Comparison of ENCODE assay signal across 3 worm cellular contexts in the genomic region with DNA sequence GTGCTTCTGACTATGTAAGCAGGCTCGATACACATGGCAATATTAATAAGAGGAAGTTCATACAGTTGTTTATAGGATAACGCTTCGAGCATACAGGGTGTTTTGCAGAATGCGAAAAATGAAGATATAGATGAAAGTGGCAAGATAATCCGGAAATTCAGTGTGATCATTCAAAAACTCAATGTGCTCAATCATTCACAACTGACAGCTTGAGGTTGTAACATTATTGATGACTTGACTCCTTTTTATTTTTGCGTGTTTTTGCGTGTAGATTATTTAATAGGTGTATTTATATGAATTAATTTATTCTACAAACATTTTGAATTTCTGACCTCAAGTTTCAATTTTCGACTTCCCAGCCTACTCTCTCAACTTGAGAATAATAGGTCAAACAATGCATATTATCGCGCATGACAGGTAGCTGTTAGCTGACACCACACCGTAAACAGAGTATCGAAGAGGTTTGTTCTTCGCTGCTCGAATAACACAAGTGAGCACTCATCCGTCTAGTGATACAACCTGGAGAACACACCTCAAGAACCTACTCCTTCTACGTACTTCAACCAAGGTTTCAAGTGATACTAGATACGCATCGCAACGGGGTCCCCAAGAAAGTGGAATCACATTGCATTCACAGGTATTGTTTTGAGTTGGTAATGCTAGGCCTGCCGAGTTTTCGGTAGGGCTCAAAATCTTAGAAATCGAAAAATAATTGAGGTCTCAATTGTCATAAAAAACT.
TF ChIP-seq lines count a peak whose summit lies in the region.

No protein-coding gene starts in this region.

TF ChIP-seq in whole organism, L4 larva, 104 proteins besides CTCF, POLR2A, EP300 and RAD21:
- TF ChIP-seq nhr-28 (tag; optimal IDR thresholded peaks at IDR 0.05; lab: Kevin White, UChicago) (no peak), unc-62 (GFP tag; optimal IDR thresholded peaks at IDR 0.05 in 1 of 2; lab: Kevin White, UChicago) (peak in 1 of 2 experiments; percentile 88), unc-62 (tag; optimal IDR thresholded peaks at IDR 0.05; lab: Kevin White, UChicago) (no peak), aha-1 (tag; lab: Kevin White, UChicago) (peak; percentile 53)
TF ChIP-seq in whole organism, L4 larva: peak in this region for 2.

TF ChIP-seq in whole organism, late embryonic, 69 proteins besides CTCF, POLR2A, EP300 and RAD21:
- TF ChIP-seq pha-2 (tag; optimal IDR thresholded peaks at IDR 0.05; lab: Kevin White, UChicago) (peak; percentile 19), unc-55 (GFP tag; optimal IDR thresholded peaks at IDR 0.05; lab: Kevin White, UChicago) (peak; percentile 66), pros-1 (tag; optimal IDR thresholded peaks at IDR 0.05; lab: Kevin White, UChicago) (no peak), ceh-22 (tag; optimal IDR thresholded peaks at IDR 0.05; lab: Kevin White, UChicago) (peak; percentile 66), ceh-14 (tag; optimal IDR thresholded peaks at IDR 0.05; lab: Kevin White, UChicago) (no peak), tbx-2 (tag; optimal IDR thresholded peaks at IDR 0.05; lab: Kevin White, UChicago) (no peak)

TF ChIP-seq in whole organism, mixed stage, embryonic, 35 proteins besides CTCF, POLR2A, EP300 and RAD21:
- peak; percentile 68 for TF ChIP-seq unc-62 (GFP tag; optimal IDR thresholded peaks at IDR 0.05; lab: Kevin White, UChicago)
- peak; percentile 48 for TF ChIP-seq nhr-2 (tag; optimal IDR thresholded peaks at IDR 0.05; lab: Kevin White, UChicago)
- TF ChIP-seq pha-4 (tag; optimal IDR thresholded peaks at IDR 0.05; lab: Kevin White, UChicago), result peak; percentile 78
- no peak for TF ChIP-seq elt-3 (tag; optimal IDR thresholded peaks at IDR 0.05; lab: Kevin White, UChicago)
